Worm (Caenorhabditis elegans): ENCODE results near the gene T25F10.1.

Gene T25F10.1

DNA sequence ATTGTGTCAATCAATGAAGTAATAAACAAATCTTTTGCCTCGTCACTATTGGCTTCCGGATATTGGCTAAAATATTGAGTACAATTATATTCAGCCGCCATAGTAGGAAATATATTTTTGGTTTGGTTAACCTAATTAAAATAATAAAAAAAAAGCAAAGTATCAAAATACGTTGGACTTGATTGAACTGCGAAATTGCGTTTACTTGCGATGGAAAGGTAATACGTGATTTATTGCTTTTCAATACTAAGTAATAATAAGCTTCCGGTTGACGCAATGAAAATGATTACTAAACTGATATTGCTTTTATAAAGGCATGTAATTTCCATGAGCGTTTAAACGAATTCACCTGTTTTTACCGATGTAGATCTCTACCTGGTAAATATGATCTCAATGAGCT lies 31.3 kb downstream of the T25F10.1 start, which contains the start of gene dmsr-9:
TSS of gene dmsr-9 (minus strand) at position 101 of the 400 bp plus-strand sequence.
- TF ChIP-seq sup-37 (GFP tag; optimal IDR thresholded peaks at IDR 0.05) (no peak), nhr-47 (tag; optimal IDR thresholded peaks at IDR 0.05) (no peak), hlh-17 (GFP tag; optimal IDR thresholded peaks at IDR 0.05; ENCODE audit: borderline replicate concordance) (no peak), fkh-8 (tag; optimal IDR thresholded peaks at IDR 0.05) (peak; percentile 30), dpl-1 (GFP tag; optimal IDR thresholded peaks at IDR 0.05) (no peak), skn-1 (tag; optimal IDR thresholded peaks at IDR 0.05) (no peak), nhr-77 (tag; optimal IDR thresholded peaks at IDR 0.05) (no peak), irx-1 (tag; optimal IDR thresholded peaks at IDR 0.05) (no peak), ceh-88 (GFP tag; IDR thresholded peaks at IDR 0.05) (no peak)

DNA sequence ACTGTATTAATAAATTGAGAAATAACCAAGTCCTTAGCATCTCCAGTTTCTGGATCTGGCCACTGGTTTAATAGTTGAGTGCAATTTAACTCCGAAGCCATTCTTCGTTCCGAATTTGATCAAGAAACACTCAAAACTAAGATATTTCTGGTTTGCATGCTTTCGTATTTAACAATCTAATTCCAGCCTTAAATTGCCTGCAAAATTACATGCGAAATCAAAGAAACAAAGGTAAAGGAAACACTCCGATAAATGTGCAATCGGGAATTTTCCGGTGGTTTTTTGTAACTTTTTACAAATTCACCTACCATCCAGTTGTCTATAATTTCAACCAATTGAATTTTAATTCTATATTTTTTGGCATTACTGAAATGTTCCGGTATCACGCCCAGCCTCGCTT lies 33.5 kb downstream of the T25F10.1 start, which contains the start of gene dmsr-10:
TSS of gene dmsr-10 (minus strand) at position 101 of the 400 bp plus-strand sequence.
- no peak for TF ChIP-seq snpc-4 (tag; optimal IDR thresholded peaks at IDR 0.05)
- TF ChIP-seq nhr-71 (tag; optimal IDR thresholded peaks at IDR 0.05) = no peak
- TF ChIP-seq efl-1 (optimal IDR thresholded peaks at IDR 0.05) = no peak
- peak in 1 of 2 experiments; percentile 71 for TF ChIP-seq efl-1 (GFP tag; optimal IDR thresholded peaks at IDR 0.05 in 1 of 2)

DNA sequence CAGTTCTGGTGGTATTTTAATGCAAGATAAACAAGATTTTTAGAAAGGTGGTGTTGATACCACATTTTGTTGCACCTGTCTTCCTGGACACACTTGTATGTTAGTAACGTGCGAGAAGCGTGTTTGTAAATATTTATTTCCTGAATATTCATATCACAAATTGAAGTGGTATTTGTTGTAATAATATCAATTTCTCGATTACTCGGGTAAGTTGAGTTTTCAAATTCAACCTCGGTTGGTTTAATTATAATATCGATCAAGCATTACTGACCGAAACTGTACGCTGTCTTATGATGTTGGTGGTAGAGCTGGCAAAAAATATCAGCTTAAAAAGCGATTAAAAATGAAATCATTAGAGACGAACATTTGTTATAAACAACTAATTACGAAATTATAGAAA lies 35.7 kb downstream of the T25F10.1 start, which contains the start of gene dmsr-11:
TSS of gene dmsr-11 (minus strand) at position 101 of the 400 bp plus-strand sequence.
- TF ChIP-seq nhr-20 (tag; optimal IDR thresholded peaks at IDR 0.05) (no peak), unc-62 (GFP tag; optimal IDR thresholded peaks at IDR 0.05) (no peak), ceh-82 (tag; optimal IDR thresholded peaks at IDR 0.05) (no peak), F16B12.6 (tag; optimal IDR thresholded peaks at IDR 0.05) (no peak), mep-1 (tag; optimal IDR thresholded peaks at IDR 0.05) (no peak), fkh-8 (tag; optimal IDR thresholded peaks at IDR 0.05) (no peak)

DNA sequence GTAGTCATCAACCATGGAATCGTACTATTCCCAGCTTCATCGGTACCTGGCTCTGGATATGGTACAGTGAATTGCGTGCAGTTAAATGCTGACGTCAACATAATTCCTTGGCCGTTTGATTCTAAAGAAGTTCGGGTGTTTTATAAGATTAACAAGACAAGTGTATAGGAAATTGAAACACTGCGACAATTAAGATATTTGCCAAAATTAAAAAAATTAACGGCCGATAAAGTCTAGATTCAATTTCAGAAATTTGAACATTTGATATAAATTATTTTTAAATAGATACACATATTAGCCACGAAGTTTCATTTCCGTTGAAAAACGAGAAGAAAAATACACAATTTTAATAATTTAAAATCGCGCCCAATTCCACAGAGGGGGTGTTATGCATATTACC lies 38.0 kb downstream of the T25F10.1 start, which contains the start of gene dmsr-12:
TSS of gene dmsr-12 (minus strand) at position 101 of the 400 bp plus-strand sequence.
- no peak for TF ChIP-seq egl-27 (tag; optimal IDR thresholded peaks at IDR 0.05)
- TF ChIP-seq fkh-4 (tag; optimal IDR thresholded peaks at IDR 0.05; ENCODE audit: borderline replicate concordance) = no peak
- TF ChIP-seq sptf-1 (tag; optimal IDR thresholded peaks at IDR 0.05) = no peak
- TF ChIP-seq ces-1 (GFP tag; optimal IDR thresholded peaks at IDR 0.05) = no peak
- no peak for TF ChIP-seq lin-39 (tag; optimal IDR thresholded peaks at IDR 0.05)
- TF ChIP-seq unc-98 (GFP tag; IDR thresholded peaks at IDR 0.05) = no peak
- no peak for TF ChIP-seq pqm-1 (tag; optimal IDR thresholded peaks at IDR 0.05)
- no peak for TF ChIP-seq skn-1 (tag; optimal IDR thresholded peaks at IDR 0.05)
- TF ChIP-seq nhr-12 (tag; optimal IDR thresholded peaks at IDR 0.05) = no peak
- no peak for TF ChIP-seq fos-1 (tag; optimal IDR thresholded peaks at IDR 0.05)
- no peak for TF ChIP-seq lsy-2 (tag; optimal IDR thresholded peaks at IDR 0.05)

DNA sequence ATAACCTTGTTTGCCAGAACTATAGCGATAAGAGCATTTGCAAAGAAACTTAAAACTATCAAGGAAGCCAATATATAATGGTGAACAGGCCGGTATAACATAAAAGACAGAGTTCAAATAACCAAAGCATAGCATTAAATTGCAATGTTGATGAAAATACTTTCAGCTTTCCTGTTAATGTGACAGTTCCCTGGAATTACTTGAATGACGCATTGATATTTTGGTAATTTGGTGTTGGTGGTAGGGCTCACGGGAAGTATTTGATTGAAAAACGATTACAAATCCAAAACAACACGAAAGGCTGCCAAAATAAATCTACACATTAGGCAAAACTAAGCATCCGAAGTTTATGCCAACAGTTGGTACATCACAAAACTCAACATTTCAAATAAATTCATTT lies 40.7 kb downstream of the T25F10.1 start, which contains the start of gene dmsr-16:
TSS of gene dmsr-16 (minus strand) at position 101 of the 400 bp plus-strand sequence.
- no peak for TF ChIP-seq C16A3.4 (tag; optimal IDR thresholded peaks at IDR 0.05)

DNA sequence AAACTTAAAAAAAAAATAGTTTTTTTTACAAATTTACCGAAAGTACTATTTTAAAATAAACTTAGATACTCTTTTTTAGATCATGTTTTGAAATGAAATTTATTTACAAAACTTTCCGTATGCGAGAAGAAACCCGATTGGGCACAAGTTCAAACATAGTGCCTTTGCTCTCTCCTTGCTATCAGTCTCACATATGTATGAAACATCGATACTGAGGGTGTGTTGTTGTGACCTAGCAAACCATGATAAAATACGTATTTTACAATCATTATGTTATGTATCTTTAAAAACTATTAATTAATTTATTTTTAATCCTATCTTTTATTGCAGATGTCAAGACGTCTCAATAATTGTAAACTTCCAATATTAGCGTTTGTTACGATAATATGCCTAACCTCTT lies 41.8 kb downstream of the T25F10.1 start:
- TF ChIP-seq elt-2 (tag; optimal IDR thresholded peaks at IDR 0.05) (peak; percentile 32), elt-3 (tag; optimal IDR thresholded peaks at IDR 0.05) (no peak)

DNA sequence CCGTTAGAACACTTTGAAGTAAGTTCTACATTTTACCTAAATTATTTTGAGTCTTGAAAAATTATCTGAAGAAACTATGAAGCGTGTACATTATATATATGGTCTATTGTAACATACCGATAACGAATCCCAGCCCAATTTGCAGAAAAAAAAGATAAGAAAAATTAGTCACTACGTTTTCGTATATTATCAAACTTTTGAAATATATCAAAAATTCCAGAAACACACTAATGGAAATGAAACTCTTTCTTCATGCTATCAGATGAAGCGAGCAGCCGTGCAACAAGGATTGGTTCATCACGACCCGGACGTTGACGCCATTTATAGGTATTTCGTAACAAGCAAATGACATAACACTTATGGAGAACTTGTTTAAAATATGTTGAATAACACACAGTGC lies 43.6 kb downstream of the T25F10.1 start:
- no peak for TF ChIP-seq sup-37 (GFP tag; optimal IDR thresholded peaks at IDR 0.05)
- no peak for TF ChIP-seq hlh-4 (tag; optimal IDR thresholded peaks at IDR 0.05)
- TF ChIP-seq C16A3.4 (tag; optimal IDR thresholded peaks at IDR 0.05) = no peak
- no peak for TF ChIP-seq grh-1 (GFP tag; IDR thresholded peaks at IDR 0.05)
- peak; percentile 50 for TF ChIP-seq tlp-1 (tag; optimal IDR thresholded peaks at IDR 0.05)
- peak; percentile 77 for TF ChIP-seq elt-2 (tag; optimal IDR thresholded peaks at IDR 0.05)
- no peak for TF ChIP-seq nhr-20 (tag; optimal IDR thresholded peaks at IDR 0.05)
- no peak for TF ChIP-seq unc-30 (tag; optimal IDR thresholded peaks at IDR 0.05)
- TF ChIP-seq sox-4 (tag; optimal IDR thresholded peaks at IDR 0.05) = no peak
- no peak for TF ChIP-seq hlh-17 (GFP tag; optimal IDR thresholded peaks at IDR 0.05; ENCODE audit: borderline replicate concordance)
